Worm (Caenorhabditis elegans): ENCODE data around the gene cisd-1.

DNA sequence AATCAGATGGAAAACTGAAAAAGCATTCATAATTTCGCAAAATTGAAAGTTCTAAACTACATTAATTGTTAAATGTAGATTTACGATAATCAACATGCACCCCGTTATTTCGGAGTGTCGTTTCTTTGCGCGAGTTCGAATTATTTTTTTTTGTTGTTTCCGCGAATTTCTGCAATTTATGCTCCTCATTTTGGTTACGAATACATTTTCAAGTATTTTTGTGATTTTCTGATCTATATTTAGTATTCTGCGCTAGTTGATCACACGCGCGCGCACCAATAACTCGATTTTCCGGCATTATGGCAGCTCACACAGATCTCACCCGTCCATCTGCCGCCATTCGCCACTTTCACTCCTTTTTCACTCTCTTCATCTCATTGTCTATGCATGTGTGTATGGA, 29.2 kb downstream of the cisd-1 start, which contains the start of gene VW02B12L.2:
- TF ChIP-seq nhr-237 (tag; optimal IDR thresholded peaks at IDR 0.05) (no peak), jun-1 (tag; optimal IDR thresholded peaks at IDR 0.05) (no peak), Y75B8A.6 (GFP tag; IDR thresholded peaks at IDR 0.05) (no peak), nhr-28 (tag; optimal IDR thresholded peaks at IDR 0.05) (peak; percentile 28), snpc-4 (tag; optimal IDR thresholded peaks at IDR 0.05) (no peak), zag-1 (tag; optimal IDR thresholded peaks at IDR 0.05) (no peak)
